Worm (Caenorhabditis elegans) whole organism, L3 larva: ENCODE results near the gene Y38F2AR.10.
A peak's percentile ranks its signal among the peaks of the same experiment; 100 is the strongest.

ENCODE experiments used
- R02D3.7 ChIP-seq: fragments of 150-350 bp; optimal IDR thresholded peaks from 2 replicates; lab custom pipeline; 2014; ENCODE audit warnings: missing biosample characterization, missing genetic modification characterization
- ZK546.5 ChIP-seq: sonication (generic microtip); optimal IDR thresholded peaks from 2 replicates; lab custom pipeline; 2017; ENCODE audit warnings: missing biosample characterization, missing genetic modification characterization
- aly-2 ChIP-seq: fragments of 150-350 bp; optimal IDR thresholded peaks from 2 replicates; lab custom pipeline; 2014; ENCODE audit warnings: missing biosample characterization, missing genetic modification characterization
- ama-1 ChIP-seq: fragments of 150-350 bp; optimal IDR thresholded peaks from 2 replicates; lab custom pipeline; 2018
- ceh-16 ChIP-seq: sonication (generic microtip); optimal IDR thresholded peaks from 2 replicates; lab custom pipeline; 2017; ENCODE audit warnings: missing biosample characterization, missing genetic modification characterization
- ceh-28 ChIP-seq: fragments of 150-350 bp; optimal IDR thresholded peaks from 2 replicates; lab custom pipeline; 2014; ENCODE audit warnings: missing biosample characterization, missing genetic modification reagents, missing genetic modification characterization
- ceh-82 ChIP-seq: fragments of 150-350 bp; optimal IDR thresholded peaks from 2 replicates; lab custom pipeline; 2014; ENCODE audit warnings: missing biosample characterization, missing genetic modification characterization
- ceh-9 ChIP-seq: sonication (generic microtip); optimal IDR thresholded peaks from 2 replicates; lab custom pipeline; 2018; ENCODE audit warnings: missing biosample characterization, missing genetic modification characterization
- daf-12 ChIP-seq: fragments of 150-350 bp; optimal IDR thresholded peaks from 2 replicates; lab custom pipeline; 2014; ENCODE audit warnings: missing biosample characterization, missing genetic modification reagents, missing genetic modification characterization
- egl-27 ChIP-seq: sonication (generic microtip); optimal IDR thresholded peaks from 4 replicates; lab custom pipeline; 2017; ENCODE audit warnings: missing biosample characterization, missing genetic modification reagents, missing genetic modification characterization
- egl-5 ChIP-seq: fragments of 150-350 bp; optimal IDR thresholded peaks from 2 replicates; lab custom pipeline; 2017; ENCODE audit warnings: missing biosample characterization, missing genetic modification reagents, missing genetic modification characterization, inconsistent platforms
- elt-1 ChIP-seq: fragments of 150-350 bp; optimal IDR thresholded peaks from 2 replicates; lab custom pipeline; 2014; ENCODE audit warnings: missing biosample characterization, missing genetic modification characterization
- elt-2 ChIP-seq: sonication (generic microtip); optimal IDR thresholded peaks from 2 replicates; lab custom pipeline; 2016; ENCODE audit warnings: missing genetic modification reagents, mild to moderate bottlenecking, missing genetic modification characterization, missing compliant biosample characterization
- elt-3 ChIP-seq, 3 experiments: fragments of 150-350 bp in 1 of 3; sonication (generic microtip) in 2 of 3; optimal IDR thresholded peaks; 2 replicates in 2 of 3; 4 replicates in 1 of 3; lab custom pipeline; 2014 to 2017; ENCODE audit warnings: missing biosample characterization in 3 of 3, missing genetic modification characterization in 3 of 3
- eor-1 ChIP-seq, 2 experiments: fragments of 150-350 bp; optimal IDR thresholded peaks; 2 replicates each; lab custom pipeline; 2014 to 2018; ENCODE audit warnings: missing biosample characterization in 2 of 2, missing genetic modification characterization in 2 of 2
- fkh-10 ChIP-seq: sonication (generic microtip); optimal IDR thresholded peaks from 2 replicates; lab custom pipeline; 2017; ENCODE audit warnings: missing biosample characterization, missing genetic modification reagents, missing genetic modification characterization
- hmg-11 ChIP-seq: sonication (generic microtip); optimal IDR thresholded peaks from 2 replicates; lab custom pipeline; 2016; ENCODE audit warnings: missing genetic modification characterization, missing compliant biosample characterization
- jun-1 ChIP-seq: fragments of 150-350 bp; optimal IDR thresholded peaks from 2 replicates; lab custom pipeline; 2014; ENCODE audit warnings: missing biosample characterization, missing genetic modification reagents, missing genetic modification characterization
- lin-15B ChIP-seq: fragments of 150-350 bp; optimal IDR thresholded peaks from 2 replicates; lab custom pipeline; 2014; ENCODE audit warnings: missing biosample characterization, missing genetic modification characterization
- lsy-12 ChIP-seq: sonication (generic microtip); optimal IDR thresholded peaks from 2 replicates; lab custom pipeline; 2016; ENCODE audit warnings: mild to moderate bottlenecking, missing genetic modification characterization, missing compliant biosample characterization
- nfya-1 ChIP-seq: sonication (generic microtip); optimal IDR thresholded peaks from 2 replicates; lab custom pipeline; 2017; ENCODE audit warnings: missing genetic modification characterization, mild to moderate bottlenecking, missing compliant biosample characterization, antibody characterized with exemption, moderate library complexity; ENCODE audit not compliant: insufficient read depth
- nhr-11 ChIP-seq: fragments of 150-350 bp; optimal IDR thresholded peaks from 2 replicates; lab custom pipeline; 2014; ENCODE audit warnings: missing biosample characterization, missing genetic modification characterization
- nhr-12 ChIP-seq: fragments of 150-350 bp; optimal IDR thresholded peaks from 2 replicates; lab custom pipeline; 2014; ENCODE audit warnings: missing biosample characterization, missing genetic modification characterization
- nhr-23 ChIP-seq: fragments of 150-350 bp; optimal IDR thresholded peaks from 2 replicates; lab custom pipeline; 2014; ENCODE audit warnings: missing biosample characterization, missing genetic modification reagents, missing genetic modification characterization
- nhr-237 ChIP-seq: fragments of 150-350 bp; optimal IDR thresholded peaks from 2 replicates; lab custom pipeline; 2014; ENCODE audit warnings: missing biosample characterization, missing genetic modification characterization
- nhr-25 ChIP-seq: sonication (generic microtip); optimal IDR thresholded peaks from 2 replicates; lab custom pipeline; 2017; ENCODE audit warnings: missing biosample characterization, missing genetic modification characterization
- nhr-43 ChIP-seq: sonication (generic microtip); optimal IDR thresholded peaks from 2 replicates; lab custom pipeline; 2016; ENCODE audit warnings: mild to moderate bottlenecking, missing genetic modification characterization, missing compliant biosample characterization; ENCODE audit not compliant: poor library complexity, severe bottlenecking
- nhr-67 ChIP-seq: fragments of 150-350 bp; optimal IDR thresholded peaks from 2 replicates; lab custom pipeline; 2014; ENCODE audit warnings: missing biosample characterization, missing genetic modification characterization
- nhr-76 ChIP-seq: fragments of 150-350 bp; sonication (generic microtip); optimal IDR thresholded peaks from 5 replicates; lab custom pipeline; 2014; ENCODE audit warnings: missing biosample characterization, missing genetic modification characterization
- pha-4 ChIP-seq: fragments of 150-350 bp; optimal IDR thresholded peaks from 2 replicates; lab custom pipeline; 2014; ENCODE audit warnings: missing biosample characterization, missing genetic modification reagents, missing genetic modification characterization
- pqm-1 ChIP-seq: fragments of 150-350 bp; optimal IDR thresholded peaks from 2 replicates; lab custom pipeline; 2017; ENCODE audit warnings: missing biosample characterization, missing genetic modification characterization, inconsistent platforms
- sea-2 ChIP-seq: fragments of 150-350 bp; sonication (generic microtip); optimal IDR thresholded peaks from 4 replicates; lab custom pipeline; 2014; ENCODE audit warnings: missing biosample characterization, missing genetic modification reagents, missing genetic modification characterization
- skn-1 ChIP-seq: fragments of 150-350 bp; optimal IDR thresholded peaks from 2 replicates; lab custom pipeline; 2014; ENCODE audit warnings: missing biosample characterization, missing genetic modification characterization
- tbx-2 ChIP-seq: sonication (generic microtip); optimal IDR thresholded peaks from 2 replicates; lab custom pipeline; 2016; ENCODE audit warnings: mild to moderate bottlenecking, missing genetic modification characterization, missing compliant biosample characterization
- unc-39 ChIP-seq: sonication (generic microtip); optimal IDR thresholded peaks from 4 replicates; lab custom pipeline; 2017; ENCODE audit warnings: missing biosample characterization, missing genetic modification characterization
- unc-62 ChIP-seq: fragments of 150-350 bp; sonication (generic microtip); optimal IDR thresholded peaks from 4 replicates; lab custom pipeline; 2014; ENCODE audit warnings: missing biosample characterization, missing genetic modification reagents, missing genetic modification characterization
- zag-1 ChIP-seq: fragments of 150-350 bp; optimal IDR thresholded peaks from 2 replicates; lab custom pipeline; 2014; ENCODE audit warnings: missing biosample characterization, missing genetic modification characterization
- ztf-11 ChIP-seq: fragments of 150-350 bp; optimal IDR thresholded peaks from 2 replicates; lab custom pipeline; 2014; ENCODE audit warnings: missing biosample characterization, missing genetic modification characterization
- ztf-4 ChIP-seq: fragments of 150-350 bp; optimal IDR thresholded peaks from 2 replicates; lab custom pipeline; 2014; ENCODE audit warnings: missing biosample characterization, missing genetic modification characterization

Gene Y38F2AR.10

ce11 chrIV:2399420-2399819, at the start of gene Y38F2AR.10:
Gene Y38F2AR.10 (minus strand): TSS chrIV:2399520.
- TF ChIP-seq ztf-11 (tag; lab: Kevin White, UChicago) (no peak), ceh-28 (tag; lab: Kevin White, UChicago) (peak; percentile 76)
- TF ChIP-seq, all 47 proteins: peak for 1

ce11 chrIV:2434366-2434765, 35.0 kb upstream of the Y38F2AR.10 start:
- TF ChIP-seq R02D3.7 (tag; lab: Kevin White, UChicago) (no peak), ceh-28 (tag; lab: Kevin White, UChicago) (no peak), elt-1 (tag; lab: Kevin White, UChicago) (no peak), nhr-237 (tag; lab: Kevin White, UChicago) (no peak), nhr-67 (tag; lab: Kevin White, UChicago) (no peak), ztf-4 (tag; lab: Kevin White, UChicago) (no peak), ZK546.5 (no peak), aly-2 (tag; lab: Kevin White, UChicago) (no peak), skn-1 (tag; lab: Kevin White, UChicago) (no peak), nhr-76 (tag; lab: Kevin White, UChicago) (no peak)

ce11 chrIV:2432693-2433092, 33.4 kb upstream of the Y38F2AR.10 start, which contains the start of gene C45G7.4:
Gene C45G7.4 (plus strand): TSS chrIV:2432993.
- no peak for TF ChIP-seq nhr-43 (tag; lab: Kevin White, UChicago)
- TF ChIP-seq, all 47 proteins: peak for 0

DNA sequence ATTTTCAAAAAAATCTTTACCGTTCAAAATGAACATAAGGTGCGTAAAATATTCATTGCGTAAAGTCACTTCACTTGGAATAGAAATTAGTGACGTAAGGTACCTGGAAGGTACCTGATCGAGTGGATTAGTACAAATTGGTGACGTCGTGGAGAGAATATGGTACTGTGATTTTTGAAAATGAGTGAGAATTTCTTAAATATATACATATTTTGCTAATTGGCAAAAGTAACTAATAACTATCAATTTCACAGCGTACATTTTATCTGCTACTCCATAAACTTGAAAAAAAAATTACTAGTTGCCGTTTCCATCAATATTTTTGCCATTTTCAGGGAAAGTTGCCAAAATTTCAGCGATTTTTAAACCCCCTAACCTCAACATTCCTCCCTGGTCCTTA, 17.4 kb upstream of the Y38F2AR.10 start:
- TF ChIP-seq nhr-25 (tag; lab: Kevin White, UChicago) (no peak), nhr-76 (tag; lab: Kevin White, UChicago) (no peak), zag-1 (tag; lab: Kevin White, UChicago) (no peak), nhr-23 (tag; lab: Kevin White, UChicago) (no peak), elt-3 (tag; optimal IDR thresholded peaks at IDR 0.05; lab: Kevin White, UChicago) (no peak), egl-5 (no peak), nhr-43 (tag; lab: Kevin White, UChicago) (no peak), ceh-16 (tag; lab: Kevin White, UChicago) (no peak), nfya-1 (no peak), nhr-12 (tag; lab: Kevin White, UChicago) (no peak), tbx-2 (tag; lab: Kevin White, UChicago) (no peak), daf-12 (tag; lab: Kevin White, UChicago) (no peak), hmg-11 (no peak), ceh-9 (tag; lab: Kevin White, UChicago) (no peak), lsy-12 (tag; lab: Kevin White, UChicago) (no peak), unc-39 (tag; lab: Kevin White, UChicago) (no peak), aly-2 (tag; lab: Kevin White, UChicago) (no peak), elt-1 (tag; lab: Kevin White, UChicago) (no peak)
- TF ChIP-seq, all 47 proteins: peak for 0

DNA sequence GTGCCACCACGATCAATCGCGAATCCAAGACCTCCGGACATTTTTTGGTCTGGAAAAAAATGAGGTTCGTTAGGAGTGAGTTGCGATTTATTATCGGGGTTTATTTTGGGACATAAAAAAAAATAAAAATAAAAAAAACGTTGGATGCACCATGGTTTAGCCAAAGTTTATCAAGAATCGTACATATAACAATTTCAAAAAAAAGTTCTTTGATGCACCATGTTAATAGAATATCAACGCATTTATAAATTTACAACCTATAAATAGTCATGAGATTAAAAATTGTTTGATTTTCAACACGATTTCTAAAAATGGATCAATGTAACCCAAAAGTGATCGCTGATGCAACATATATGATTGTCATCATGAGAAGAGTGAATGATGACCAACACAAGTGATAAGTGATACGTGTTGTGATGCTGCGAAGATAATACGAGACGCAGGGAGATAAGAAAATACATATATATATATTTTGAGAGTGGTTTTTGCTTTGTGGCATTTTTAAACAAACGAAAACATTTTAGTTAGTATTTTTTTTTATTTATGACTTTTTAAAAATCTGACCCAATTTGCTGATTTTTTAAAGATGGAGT, 13.1 kb upstream of the Y38F2AR.10 start, which contains the start of gene Y38F2AR.12:
TSS of gene Y38F2AR.12 (minus strand) at position 51 of the 593 bp plus-strand sequence.
- TF ChIP-seq skn-1 (tag; lab: Kevin White, UChicago) (peak; percentile 89), nfya-1 (no peak), elt-2 (tag; lab: Kevin White, UChicago) (peak; percentile 60)

- TF ChIP-seq jun-1 (tag; lab: Kevin White, UChicago) (peak; percentile 43), pqm-1 (tag; lab: Kevin White, UChicago) (peak; percentile 58), ztf-4 (tag; lab: Kevin White, UChicago) (no peak), zag-1 (tag; lab: Kevin White, UChicago) (no peak), daf-12 (tag; lab: Kevin White, UChicago) (no peak), sea-2 (no peak), nhr-25 (tag; lab: Kevin White, UChicago) (peak; percentile 66), elt-1 (tag; lab: Kevin White, UChicago) (peak; percentile 10), unc-39 (tag; lab: Kevin White, UChicago) (peak; percentile 1), nhr-11 (tag; lab: Kevin White, UChicago) (peak; percentile 26), ceh-16 (tag; lab: Kevin White, UChicago) (no peak), skn-1 (tag; lab: Kevin White, UChicago) (peak; percentile 85), egl-27 (peak; percentile 48), elt-3 (tag; optimal IDR thresholded peaks at IDR 0.05; lab: Kevin White, UChicago) (peak in 1 of 3 experiments; percentile 56), ama-1 (peak; percentile 64), nhr-23 (tag; lab: Kevin White, UChicago) (peak; percentile 30), nhr-12 (tag; lab: Kevin White, UChicago) (no peak), unc-62 (GFP tag; lab: Kevin White, UChicago) (no peak), pha-4 (tag; lab: Kevin White, UChicago) (peak; percentile 73), ceh-82 (peak; percentile 57), hmg-11 (peak; percentile 87), ZK546.5 (no peak), fkh-10 (GFP tag; lab: Kevin White, UChicago) (peak; percentile 19), R02D3.7 (tag; lab: Kevin White, UChicago) (peak; percentile 12), nfya-1 (peak; percentile 89), lin-15B (tag; lab: Kevin White, UChicago) (peak; percentile 57), eor-1 (tag; optimal IDR thresholded peaks at IDR 0.05; lab: Kevin White, UChicago) (no peak)
Observed at ce11 chrIV:2408437-2408836, 9.1 kb upstream of the Y38F2AR.10 start.
